Worm (Caenorhabditis elegans): Measurements from ENCODE around the gene C29E4.9.

DNA sequence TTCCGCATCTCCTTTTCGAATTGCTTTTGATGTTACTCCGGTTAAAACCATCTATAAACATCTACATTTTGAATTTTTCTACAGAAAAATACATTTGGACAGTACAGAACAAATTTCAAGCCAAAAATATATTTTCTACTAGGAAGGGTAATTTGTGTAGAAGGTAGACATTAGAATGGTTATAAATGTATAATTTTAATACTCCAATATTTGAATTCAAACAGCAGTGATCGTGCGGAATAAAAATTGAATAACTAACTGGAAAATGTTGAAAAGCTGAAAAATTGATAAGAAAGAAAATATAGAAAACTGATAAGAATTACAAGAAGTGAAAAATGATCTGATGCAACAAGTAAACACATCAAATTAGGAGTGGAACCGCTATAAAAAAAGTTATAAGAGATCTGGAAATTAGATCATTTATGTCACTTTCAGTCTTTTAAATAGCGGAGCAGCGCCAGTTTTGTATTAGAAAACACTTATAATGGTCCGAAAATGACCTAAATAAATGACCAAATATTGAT is 9.8 kb downstream of the C29E4.9 start, which contains the start of gene gsto-1:
- TF ChIP-seq ref-1 (GFP tag; conservative IDR thresholded peaks at IDR 0.05) (no peak), ztf-29 (GFP tag; IDR thresholded peaks at IDR 0.05) (no peak), klf-2 (GFP tag; conservative IDR thresholded peaks at IDR 0.05) (no peak), med-1 (GFP tag; optimal IDR thresholded peaks at IDR 0.05; ENCODE audit: insufficient read depth) (no peak), ztf-23 (GFP tag; IDR thresholded peaks at IDR 0.05) (no peak), flt-1 (GFP tag; IDR thresholded peaks at IDR 0.05) (no peak), T22C8.4 (GFP tag; IDR thresholded peaks at IDR 0.05) (no peak), tab-1 (GFP tag; IDR thresholded peaks at IDR 0.05) (no peak)

Measured in whole organism, midembryonic.